Worm (Caenorhabditis elegans) whole organism, midembryonic: Measurements from ENCODE around the gene K04G11.1.

Source experiments
- klf-2 ChIP-seq: fragments of 200-800 bp; sonication (Bioruptor generic); conservative IDR thresholded peaks from 2 replicates; pipeline ENCODE4 v1.3.6; 2022; ENCODE audit warnings: missing genetic modification reagents, missing genetic modification characterization, missing compliant biosample characterization
- med-1 ChIP-seq: sonication (generic microtip); optimal IDR thresholded peaks from 2 replicates; lab custom pipeline; 2017; ENCODE audit warnings: missing genetic modification characterization, mild to moderate bottlenecking, missing compliant biosample characterization, antibody characterized with exemption, missing genetic modification reagents; ENCODE audit not compliant: insufficient read depth
- tab-1 ChIP-seq: fragments of 200-800 bp; sonication (Bioruptor generic); IDR thresholded peaks from 2 replicates; pipeline ENCODE4 v1.3.6; 2022; ENCODE audit warnings: missing genetic modification characterization, missing compliant biosample characterization

ce11 chrX:14289993-14290392 is 45.3 kb upstream of the K04G11.1 start:
- TF ChIP-seq med-1 (GFP tag; lab: Kevin White, UChicago), result no peak
- no peak for TF ChIP-seq tab-1
- TF ChIP-seq klf-2 (GFP tag; lab: Robert Waterston, UW), result no peak
